Worm (Caenorhabditis elegans) whole organism, midembryonic: Measurements from ENCODE around the gene Y67D8B.3.

Source experiments
- cog-1 ChIP-seq: sonication (generic microtip); optimal IDR thresholded peaks from 2 replicates; lab custom pipeline; 2016; ENCODE audit warnings: missing genetic modification characterization, missing compliant biosample characterization
- klf-2 ChIP-seq: fragments of 200-800 bp; sonication (Bioruptor generic); conservative IDR thresholded peaks from 2 replicates; pipeline ENCODE4 v1.3.6; 2022; ENCODE audit warnings: missing genetic modification reagents, missing genetic modification characterization, missing compliant biosample characterization
- tab-1 ChIP-seq: fragments of 200-800 bp; sonication (Bioruptor generic); IDR thresholded peaks from 2 replicates; pipeline ENCODE4 v1.3.6; 2022; ENCODE audit warnings: missing genetic modification characterization, missing compliant biosample characterization

- TF ChIP-seq tab-1 (no peak), cog-1 (tag; lab: Kevin White, UChicago) (no peak), klf-2 (GFP tag; lab: Robert Waterston, UW) (no peak)
Measured at ce11 chrIV:3176067-3176758, 25.8 kb downstream of the Y67D8B.3 start, which contains the start of gene nlp-81.
